Worm (Caenorhabditis elegans): ENCODE data around the gene F35C11.4.
A peak's percentile ranks its signal among the peaks of the same experiment; 100 is the strongest.

The F35C11.4 gene

ce11 chrII:8226475-8226874 is 22.3 kb upstream of the F35C11.4 start (continued):
- TF ChIP-seq F55B11.4 (tag; optimal IDR thresholded peaks at IDR 0.05; ENCODE audit: borderline replicate concordance, insufficient read depth) (no peak), chd-7 (tag; optimal IDR thresholded peaks at IDR 0.05) (no peak), Y53G8AR.9 (GFP tag; conservative IDR thresholded peaks at IDR 0.05) (no peak), die-1 (tag; optimal IDR thresholded peaks at IDR 0.05) (no peak), B0019.2 (GFP tag; conservative IDR thresholded peaks at IDR 0.05) (no peak), ceh-40 (GFP tag; IDR thresholded peaks at IDR 0.05) (no peak), snpc-1.1 (tag; optimal IDR thresholded peaks at IDR 0.05; ENCODE audit: insufficient read depth) (no peak), sea-2 (GFP tag; IDR thresholded peaks at IDR 0.05) (no peak), ztf-18 (tag; optimal IDR thresholded peaks at IDR 0.05) (no peak), tbx-9 (tag; optimal IDR thresholded peaks at IDR 0.05; ENCODE audit: borderline replicate concordance) (no peak), him-1 (tag; optimal IDR thresholded peaks at IDR 0.05) (no peak), Y79H2A.3 (GFP tag; conservative IDR thresholded peaks at IDR 0.05) (0 out of 2 replicates have a peak, but pooled peaks have one; percentile 16), efl-1 (GFP tag; optimal IDR thresholded peaks at IDR 0.05) (no peak), nhr-90 (tag; optimal IDR thresholded peaks at IDR 0.05) (no peak), attf-3 (GFP tag; conservative IDR thresholded peaks at IDR 0.05) (no peak)

- TF ChIP-seq Y95B8A.8 (GFP tag; IDR thresholded peaks at IDR 0.05), result no peak
- TF ChIP-seq ztf-3 (GFP tag; optimal IDR thresholded peaks at IDR 0.05), result no peak
- no peak for TF ChIP-seq attf-5 (GFP tag; optimal IDR thresholded peaks at IDR 0.05)
- TF ChIP-seq him-1 (tag; optimal IDR thresholded peaks at IDR 0.05), result no peak
- 0 out of 2 replicates have a peak, but pooled peaks have one; percentile 27 for TF ChIP-seq madf-3 (GFP tag; IDR thresholded peaks at IDR 0.05)
- no peak for TF ChIP-seq attf-6 (GFP tag; IDR thresholded peaks at IDR 0.05)
These were observed 17.8 kb upstream of the F35C11.4 start, which contains the start of gene M110.9 for ce11 chrII:8230976-8231375. Gene M110.9 (plus strand): TSS chrII:8231276.

DNA sequence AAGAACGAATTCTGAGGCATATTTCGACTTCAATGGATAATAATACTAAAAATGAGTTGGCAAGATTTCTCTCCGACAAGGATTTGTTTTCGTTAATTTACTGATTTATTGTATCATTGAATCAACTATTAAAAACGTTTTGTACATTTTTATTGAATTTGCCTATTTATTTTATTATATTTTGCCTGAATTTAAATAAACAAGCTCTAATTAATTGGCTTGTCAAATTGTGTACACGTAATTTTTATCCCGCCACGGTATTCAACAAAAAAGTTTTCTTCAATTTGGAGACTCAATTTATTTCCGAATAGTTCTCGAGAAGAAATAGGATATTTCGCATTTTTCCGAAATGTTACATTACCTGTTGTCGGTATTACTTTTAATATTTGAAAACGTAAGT is 16.3 kb upstream of the F35C11.4 start, which contains the start of gene M110.7:
TSS of gene M110.7 (plus strand) at position 301 of the 400 bp plus-strand sequence.
- TF ChIP-seq rec-8 (tag; optimal IDR thresholded peaks at IDR 0.05) (no peak), rpc-1 (optimal IDR thresholded peaks at IDR 0.05) (no peak), rpc-1 (tag; optimal IDR thresholded peaks at IDR 0.05) (no peak), repo-1 (tag; optimal IDR thresholded peaks at IDR 0.05) (no peak)

ce11 chrII:8238155-8238554 is 10.6 kb upstream of the F35C11.4 start, which contains the start of gene nlp-5:
Gene nlp-5 (plus strand): TSS chrII:8238455.
- TF ChIP-seq die-1 (tag; optimal IDR thresholded peaks at IDR 0.05), result no peak
- no peak for TF ChIP-seq ceh-58 (GFP tag; IDR thresholded peaks at IDR 0.05)
- no peak for TF ChIP-seq ceh-100 (GFP tag; IDR thresholded peaks at IDR 0.05)
- TF ChIP-seq F33H1.4 (GFP tag; IDR thresholded peaks at IDR 0.05), result no peak
- TF ChIP-seq mel-28 (tag; optimal IDR thresholded peaks at IDR 0.05; ENCODE audit: borderline replicate concordance), result no peak
- TF ChIP-seq K12H6.12 (tag; optimal IDR thresholded peaks at IDR 0.05), result no peak
- TF ChIP-seq Y56A3A.18 (GFP tag; IDR thresholded peaks at IDR 0.05), result no peak
- no peak for TF ChIP-seq egl-18 (GFP tag; IDR thresholded peaks at IDR 0.05)
- TF ChIP-seq rec-8 (tag; optimal IDR thresholded peaks at IDR 0.05), result no peak
- no peak for TF ChIP-seq B0019.2 (GFP tag; conservative IDR thresholded peaks at IDR 0.05)
- TF ChIP-seq aptf-3 (GFP tag; IDR thresholded peaks at IDR 0.05), result no peak
- no peak for TF ChIP-seq madf-6 (GFP tag; IDR thresholded peaks at IDR 0.05)
- no peak for TF ChIP-seq C06A6.2 (GFP tag; conservative IDR thresholded peaks at IDR 0.05)
- TF ChIP-seq lin-35 (GFP tag; optimal IDR thresholded peaks at IDR 0.05), result no peak
- no peak for TF ChIP-seq F37B4.10 (GFP tag; IDR thresholded peaks at IDR 0.05)
- no peak for TF ChIP-seq ama-1 (optimal IDR thresholded peaks at IDR 0.05)
- TF ChIP-seq ama-1 (GFP tag; optimal IDR thresholded peaks at IDR 0.05), result no peak
- TF ChIP-seq lin-54 (GFP tag; optimal IDR thresholded peaks at IDR 0.05), result no peak
- no peak for TF ChIP-seq madf-3 (GFP tag; IDR thresholded peaks at IDR 0.05)
- no peak for TF ChIP-seq mcd-1 (GFP tag; IDR thresholded peaks at IDR 0.05)
- TF ChIP-seq lir-1 (GFP tag; conservative IDR thresholded peaks at IDR 0.05), result no peak

Measured in whole organism, young adult.